Worm (Caenorhabditis elegans): ENCODE measurements around the gene C16D9.5.

- TF ChIP-seq him-1 (tag; optimal IDR thresholded peaks at IDR 0.05) (no peak), dao-5 (tag; optimal IDR thresholded peaks at IDR 0.05) (no peak)
These were observed 18.6 kb upstream of the C16D9.5 start, which contains the start of gene C16D9.9 for ce11 chrV:8263941-8264340.

All from whole organism, L4/young adult.